Worm (Caenorhabditis elegans): Measurements from ENCODE around the gene W05H9.2.

The W05H9.2 gene

DNA sequence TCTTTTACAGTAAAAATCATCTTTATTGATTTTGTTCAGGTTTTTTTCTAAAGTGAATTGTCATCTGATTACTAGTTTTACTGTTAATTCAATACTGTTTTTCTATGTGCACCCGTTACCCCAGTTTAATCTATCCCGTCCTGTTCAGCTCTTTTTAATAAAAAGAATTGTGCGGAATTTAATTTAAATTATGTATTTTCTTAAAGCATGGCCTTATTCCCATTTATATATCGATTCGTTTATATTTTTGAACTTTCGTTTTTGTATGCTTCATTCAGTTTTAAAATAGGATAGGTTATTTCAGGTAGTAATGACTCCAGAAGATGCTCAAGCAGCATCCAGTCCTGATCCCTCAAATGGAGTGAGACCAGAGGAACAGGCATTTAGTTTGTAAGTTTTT, at the start of gene W05H9.2:
W05H9.2 (plus strand) TSS at position 301 of the 400 bp plus-strand sequence.
- no peak for TF ChIP-seq tbx-11 (GFP tag; IDR thresholded peaks at IDR 0.05)
- TF ChIP-seq hmg-4 (GFP tag; optimal IDR thresholded peaks at IDR 0.05) = no peak
- no peak for TF ChIP-seq hnd-1 (tag; optimal IDR thresholded peaks at IDR 0.05)

DNA sequence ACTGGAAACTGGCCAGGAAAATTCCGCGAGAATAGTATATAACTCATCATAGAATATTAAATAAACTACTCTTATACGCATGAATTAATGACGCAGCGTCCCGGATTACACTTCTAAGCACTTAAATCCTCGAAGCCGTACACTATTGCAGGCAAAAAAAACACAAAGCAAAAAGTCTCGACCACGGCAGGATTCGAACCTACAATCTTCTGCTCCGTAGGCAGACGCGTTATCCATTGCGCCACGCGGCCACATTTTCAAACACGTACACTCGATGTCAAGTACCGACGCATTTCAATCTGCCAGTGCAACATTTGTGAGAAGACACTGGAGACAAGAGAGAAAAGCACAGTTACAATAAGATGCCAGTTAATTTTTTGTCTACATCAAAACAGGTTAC, 46.9 kb upstream of the W05H9.2 start:
- 0 out of 2 replicates have a peak, but pooled peaks have one; percentile 42 for TF ChIP-seq sea-1 (GFP tag; conservative IDR thresholded peaks at IDR 0.05)
- TF ChIP-seq aly-1 (tag; optimal IDR thresholded peaks at IDR 0.05) = peak; percentile 55
- no peak for TF ChIP-seq B0310.2 (tag; optimal IDR thresholded peaks at IDR 0.05)
- peak; percentile 53; the same call in 1 of the 2 replicates for TF ChIP-seq tbx-11 (GFP tag; IDR thresholded peaks at IDR 0.05)
- TF ChIP-seq tra-4 (tag; optimal IDR thresholded peaks at IDR 0.05) = no peak
- TF ChIP-seq ceh-36 (tag; optimal IDR thresholded peaks at IDR 0.05) = peak; percentile 50
- 0 out of 2 replicates have a peak, but pooled peaks have one; percentile 63 for TF ChIP-seq scrt-1 (GFP tag; IDR thresholded peaks at IDR 0.05)
- peak; percentile 38 for TF ChIP-seq hnd-1 (tag; optimal IDR thresholded peaks at IDR 0.05)
- peak; percentile 44 for TF ChIP-seq ets-7 (tag; optimal IDR thresholded peaks at IDR 0.05)
- no peak for TF ChIP-seq hmbx-1 (tag; optimal IDR thresholded peaks at IDR 0.05)
- peak; percentile 55 for TF ChIP-seq hmg-4 (GFP tag; optimal IDR thresholded peaks at IDR 0.05)
- peak; percentile 62 for TF ChIP-seq F13C5.2 (tag; optimal IDR thresholded peaks at IDR 0.05)
- TF ChIP-seq tbx-37 (GFP tag; conservative IDR thresholded peaks at IDR 0.05) = peak; percentile 70
- TF ChIP-seq ceh-13 (GFP tag; optimal IDR thresholded peaks at IDR 0.05) = peak; percentile 13
- TF ChIP-seq flt-1 (GFP tag; IDR thresholded peaks at IDR 0.05) = peak; percentile 58
- TF ChIP-seq pes-1 (GFP tag; IDR thresholded peaks at IDR 0.05) = peak; percentile 81
- no peak for TF ChIP-seq ama-1 (optimal IDR thresholded peaks at IDR 0.05)

DNA sequence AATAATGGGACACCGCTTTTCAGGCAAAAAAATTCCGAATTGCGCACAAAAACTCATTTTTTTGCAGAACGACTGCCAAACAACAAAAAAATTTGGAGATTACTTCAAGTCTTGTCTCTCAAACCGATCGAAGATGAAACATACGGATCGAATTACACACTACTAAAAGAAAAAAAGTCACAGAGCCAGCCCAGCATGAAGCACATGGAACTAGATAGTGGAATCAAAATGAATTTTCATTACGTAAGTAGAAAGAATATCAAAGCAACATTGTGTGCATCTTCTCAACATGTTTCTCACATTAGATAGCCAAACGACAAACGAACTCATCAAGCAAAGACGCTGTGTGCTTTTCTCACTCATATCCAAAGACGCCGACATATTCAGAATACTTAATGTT, 45.7 kb upstream of the W05H9.2 start:
- TF ChIP-seq flt-1 (GFP tag; IDR thresholded peaks at IDR 0.05) (no peak), ama-1 (optimal IDR thresholded peaks at IDR 0.05) (no peak), hnd-1 (tag; optimal IDR thresholded peaks at IDR 0.05) (no peak), F13C5.2 (tag; optimal IDR thresholded peaks at IDR 0.05) (no peak), tbx-37 (GFP tag; conservative IDR thresholded peaks at IDR 0.05) (no peak), hmg-4 (GFP tag; optimal IDR thresholded peaks at IDR 0.05) (no peak), pes-1 (GFP tag; IDR thresholded peaks at IDR 0.05) (no peak), ets-7 (tag; optimal IDR thresholded peaks at IDR 0.05) (no peak), tra-4 (tag; optimal IDR thresholded peaks at IDR 0.05) (no peak), ceh-13 (GFP tag; optimal IDR thresholded peaks at IDR 0.05) (no peak), sea-1 (GFP tag; conservative IDR thresholded peaks at IDR 0.05) (no peak), hmbx-1 (tag; optimal IDR thresholded peaks at IDR 0.05) (no peak), ceh-36 (tag; optimal IDR thresholded peaks at IDR 0.05) (no peak), scrt-1 (GFP tag; IDR thresholded peaks at IDR 0.05) (no peak), aly-1 (tag; optimal IDR thresholded peaks at IDR 0.05) (no peak), tbx-11 (GFP tag; IDR thresholded peaks at IDR 0.05) (no peak), B0310.2 (tag; optimal IDR thresholded peaks at IDR 0.05) (no peak)

DNA sequence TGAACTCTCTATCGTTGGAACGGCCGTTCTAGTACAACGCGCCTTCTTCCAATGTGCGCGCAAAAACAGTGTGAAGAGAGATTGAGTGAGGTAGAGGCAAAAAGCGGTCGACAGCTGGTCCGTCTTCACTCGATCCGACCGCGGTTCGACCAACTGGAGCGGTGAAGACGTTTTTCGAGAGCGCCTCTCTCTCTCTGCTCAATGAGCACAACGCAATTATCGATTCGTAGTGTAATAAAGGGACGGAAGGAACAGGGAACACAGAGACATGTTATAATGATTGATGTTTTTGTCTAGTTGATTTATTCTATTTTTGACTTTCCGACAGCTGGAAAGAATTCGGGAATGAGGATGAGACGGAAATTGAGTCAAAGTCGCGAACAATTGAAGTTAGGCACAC, 42.0 kb upstream of the W05H9.2 start:
- TF ChIP-seq pes-1 (GFP tag; IDR thresholded peaks at IDR 0.05) (no peak), hmg-4 (GFP tag; optimal IDR thresholded peaks at IDR 0.05) (peak; percentile 15)

- TF ChIP-seq F13C5.2 (tag; optimal IDR thresholded peaks at IDR 0.05) = no peak
- TF ChIP-seq B0310.2 (tag; optimal IDR thresholded peaks at IDR 0.05) = no peak
- no peak for TF ChIP-seq ets-7 (tag; optimal IDR thresholded peaks at IDR 0.05)
- no peak for TF ChIP-seq tbx-37 (GFP tag; conservative IDR thresholded peaks at IDR 0.05)
- no peak for TF ChIP-seq tra-4 (tag; optimal IDR thresholded peaks at IDR 0.05)
- no peak for TF ChIP-seq hnd-1 (tag; optimal IDR thresholded peaks at IDR 0.05)
- TF ChIP-seq hmg-4 (GFP tag; optimal IDR thresholded peaks at IDR 0.05) = no peak
- no peak for TF ChIP-seq flt-1 (GFP tag; IDR thresholded peaks at IDR 0.05)
- no peak for TF ChIP-seq sea-1 (GFP tag; conservative IDR thresholded peaks at IDR 0.05)
- no peak for TF ChIP-seq aly-1 (tag; optimal IDR thresholded peaks at IDR 0.05)
- TF ChIP-seq tbx-11 (GFP tag; IDR thresholded peaks at IDR 0.05) = no peak
- TF ChIP-seq ceh-13 (GFP tag; optimal IDR thresholded peaks at IDR 0.05) = no peak
- no peak for TF ChIP-seq ceh-36 (tag; optimal IDR thresholded peaks at IDR 0.05)
- TF ChIP-seq scrt-1 (GFP tag; IDR thresholded peaks at IDR 0.05) = no peak
- no peak for TF ChIP-seq ama-1 (optimal IDR thresholded peaks at IDR 0.05)
- TF ChIP-seq hmbx-1 (tag; optimal IDR thresholded peaks at IDR 0.05) = no peak
- no peak for TF ChIP-seq pes-1 (GFP tag; IDR thresholded peaks at IDR 0.05)
Measured at ce11 chrX:6230669-6231068, 36.2 kb upstream of the W05H9.2 start, which contains the start of gene lite-1. lite-1 (minus strand) TSS chrX:6230769.

ce11 chrX:6232998-6233626, 33.7 kb upstream of the W05H9.2 start, which contains the start of gene C14F11.4:
C14F11.4 (minus strand) TSS chrX:6233048.
- no peak for TF ChIP-seq pes-1 (GFP tag; IDR thresholded peaks at IDR 0.05)
- no peak for TF ChIP-seq hmbx-1 (tag; optimal IDR thresholded peaks at IDR 0.05)
- no peak for TF ChIP-seq tbx-37 (GFP tag; conservative IDR thresholded peaks at IDR 0.05)
- no peak for TF ChIP-seq aly-1 (tag; optimal IDR thresholded peaks at IDR 0.05)
- TF ChIP-seq ceh-13 (GFP tag; optimal IDR thresholded peaks at IDR 0.05) = no peak
- TF ChIP-seq hmg-4 (GFP tag; optimal IDR thresholded peaks at IDR 0.05) = no peak

- no peak for TF ChIP-seq hnd-1 (tag; optimal IDR thresholded peaks at IDR 0.05)
- TF ChIP-seq ceh-13 (GFP tag; optimal IDR thresholded peaks at IDR 0.05) = no peak
- no peak for TF ChIP-seq scrt-1 (GFP tag; IDR thresholded peaks at IDR 0.05)
- TF ChIP-seq hmbx-1 (tag; optimal IDR thresholded peaks at IDR 0.05) = no peak
- no peak for TF ChIP-seq ets-7 (tag; optimal IDR thresholded peaks at IDR 0.05)
- no peak for TF ChIP-seq ama-1 (optimal IDR thresholded peaks at IDR 0.05)
- TF ChIP-seq B0310.2 (tag; optimal IDR thresholded peaks at IDR 0.05) = no peak
- TF ChIP-seq sea-1 (GFP tag; conservative IDR thresholded peaks at IDR 0.05) = no peak
- TF ChIP-seq tra-4 (tag; optimal IDR thresholded peaks at IDR 0.05) = no peak
- no peak for TF ChIP-seq F13C5.2 (tag; optimal IDR thresholded peaks at IDR 0.05)
- TF ChIP-seq ceh-36 (tag; optimal IDR thresholded peaks at IDR 0.05) = no peak
- no peak for TF ChIP-seq flt-1 (GFP tag; IDR thresholded peaks at IDR 0.05)
- no peak for TF ChIP-seq aly-1 (tag; optimal IDR thresholded peaks at IDR 0.05)
- no peak for TF ChIP-seq tbx-37 (GFP tag; conservative IDR thresholded peaks at IDR 0.05)
- TF ChIP-seq pes-1 (GFP tag; IDR thresholded peaks at IDR 0.05) = no peak
- no peak for TF ChIP-seq tbx-11 (GFP tag; IDR thresholded peaks at IDR 0.05)
- TF ChIP-seq hmg-4 (GFP tag; optimal IDR thresholded peaks at IDR 0.05) = no peak
Measured at ce11 chrX:6235443-6235842, 31.4 kb upstream of the W05H9.2 start, which contains the start of gene hsp-43. hsp-43 (minus strand) TSS chrX:6235543.

Measured in whole organism, early embryonic.